Worm (Caenorhabditis elegans): Measurements from ENCODE around the gene Y82E9BR.9.

Y82E9BR.9 gene

ce11 chrIII:1323555-1323954 lies 36.0 kb downstream of the Y82E9BR.9 start (continued):
- TF ChIP-seq lsy-2 (tag; optimal IDR thresholded peaks at IDR 0.05) = peak in 1 of 2 experiments; percentile 36
- TF ChIP-seq lir-3 (tag; optimal IDR thresholded peaks at IDR 0.05) = no peak
- TF ChIP-seq mdl-1 (tag; optimal IDR thresholded peaks at IDR 0.05) = peak in 1 of 2 experiments; percentile 22
- no peak for TF ChIP-seq unc-130 (GFP tag; optimal IDR thresholded peaks at IDR 0.05)
- no peak for TF ChIP-seq lin-29 (GFP tag; IDR thresholded peaks at IDR 0.05)
- TF ChIP-seq mes-2 (tag; optimal IDR thresholded peaks at IDR 0.05; ENCODE audit: poor library complexity, severe bottlenecking) = no peak
- no peak for TF ChIP-seq tag-97 (GFP tag; IDR thresholded peaks at IDR 0.05)
- no peak for TF ChIP-seq spr-1 (tag; optimal IDR thresholded peaks at IDR 0.05)
- no peak for TF ChIP-seq set-16 (GFP tag; IDR thresholded peaks at IDR 0.05)
- TF ChIP-seq Y5F2A.4 (GFP tag; optimal IDR thresholded peaks at IDR 0.05) = no peak
- peak; percentile 41; the same call in 1 of the 2 replicates for TF ChIP-seq nhr-41 (GFP tag; IDR thresholded peaks at IDR 0.05)

ce11 chrIII:1321561-1321960 lies 38.0 kb downstream of the Y82E9BR.9 start, which contains the start of gene fbxa-15:
TSS of gene fbxa-15 (minus strand) at chrIII:1321661.
- TF ChIP-seq fkh-10 (GFP tag; optimal IDR thresholded peaks at IDR 0.05) = no peak
- no peak for TF ChIP-seq spr-3 (GFP tag; optimal IDR thresholded peaks at IDR 0.05)
- TF ChIP-seq duxl-1 (tag; optimal IDR thresholded peaks at IDR 0.05; ENCODE audit: poor library complexity) = no peak
- no peak for TF ChIP-seq F37D6.2 (tag; optimal IDR thresholded peaks at IDR 0.05)
- TF ChIP-seq tag-97 (GFP tag; IDR thresholded peaks at IDR 0.05) = no peak
- TF ChIP-seq tra-1 (GFP tag; IDR thresholded peaks at IDR 0.05) = no peak
- TF ChIP-seq daf-19 (GFP tag; conservative IDR thresholded peaks at IDR 0.05) = no peak

ce11 chrIII:1315038-1315437 lies 44.5 kb downstream of the Y82E9BR.9 start, which contains the start of the genes fbxa-80 and fbxa-19:
TSS of gene fbxa-80 (minus strand) at chrIII:1315210.
TSS of gene fbxa-19 (plus strand) at chrIII:1315401.
- TF ChIP-seq mdt-29 (GFP tag; IDR thresholded peaks at IDR 0.05) (no peak), gei-8 (GFP tag; optimal IDR thresholded peaks at IDR 0.05) (no peak), nhr-25 (tag; optimal IDR thresholded peaks at IDR 0.05; ENCODE audit: borderline replicate concordance, insufficient read depth) (no peak), pqm-1 (tag; optimal IDR thresholded peaks at IDR 0.05) (peak; percentile 80), saeg-2 (GFP tag; IDR thresholded peaks at IDR 0.05) (no peak), zfp-2 (tag; optimal IDR thresholded peaks at IDR 0.05) (no peak), zag-1 (tag; optimal IDR thresholded peaks at IDR 0.05) (no peak), nhr-28 (tag; optimal IDR thresholded peaks at IDR 0.05) (peak; percentile 77), hlh-11 (tag; optimal IDR thresholded peaks at IDR 0.05) (peak; percentile 20), hlh-30 (tag; optimal IDR thresholded peaks at IDR 0.05; ENCODE audit: insufficient read depth) (no peak), mxl-2 (GFP tag; conservative IDR thresholded peaks at IDR 0.05) (no peak), nhr-6 (tag; optimal IDR thresholded peaks at IDR 0.05) (no peak), lin-15B (tag; optimal IDR thresholded peaks at IDR 0.05) (no peak), attf-4 (tag; optimal IDR thresholded peaks at IDR 0.05) (no peak), daf-16 (GFP tag; optimal IDR thresholded peaks at IDR 0.05) (no peak), daf-16 (tag; optimal IDR thresholded peaks at IDR 0.05) (peak; percentile 56), set-16 (GFP tag; IDR thresholded peaks at IDR 0.05) (no peak), dmd-6 (GFP tag; IDR thresholded peaks at IDR 0.05) (peak; percentile 46), tra-1 (GFP tag; IDR thresholded peaks at IDR 0.05) (no peak), nhr-41 (GFP tag; IDR thresholded peaks at IDR 0.05) (no peak), egl-27 (tag; optimal IDR thresholded peaks at IDR 0.05) (no peak)

ce11 chrIII:1314283-1314682 lies 45.3 kb downstream of the Y82E9BR.9 start:
- TF ChIP-seq unc-130 (GFP tag; optimal IDR thresholded peaks at IDR 0.05) = no peak
- no peak for TF ChIP-seq T20F7.1 (GFP tag; optimal IDR thresholded peaks at IDR 0.05)
- peak in 1 of 2 experiments; percentile 95 for TF ChIP-seq unc-62 (GFP tag; optimal IDR thresholded peaks at IDR 0.05 in 1 of 2)
- no peak for TF ChIP-seq unc-62 (tag; optimal IDR thresholded peaks at IDR 0.05)
